Worm (Caenorhabditis elegans) whole organism, mixed stage, embryonic: ENCODE measurements around the gene teg-1.

Experiments used
- M03D4.4 ChIP-seq: sonication (generic microtip); optimal IDR thresholded peaks from 2 replicates; lab custom pipeline; 2017; ENCODE audit warnings: mild to moderate bottlenecking, missing genetic modification characterization, missing compliant biosample characterization
- bed-3 ChIP-seq: fragments of 200-800 bp; sonication (Bioruptor generic); optimal IDR thresholded peaks from 3 replicates; lab custom pipeline; 2018; ENCODE audit warnings: mild to moderate bottlenecking, missing genetic modification characterization, moderate library complexity, missing compliant biosample characterization
- blmp-1 ChIP-seq: fragments of 150-350 bp; optimal IDR thresholded peaks from 2 replicates; lab custom pipeline; 2014; ENCODE audit warnings: missing biosample characterization, missing genetic modification characterization
- ceh-39 ChIP-seq: fragments of 150-350 bp; optimal IDR thresholded peaks from 2 replicates; lab custom pipeline; 2014; ENCODE audit warnings: missing biosample characterization, missing genetic modification characterization
- ceh-43 ChIP-seq: fragments of 200-800 bp; sonication (Bioruptor generic); optimal IDR thresholded peaks from 2 replicates; lab custom pipeline; 2018; ENCODE audit warnings: mild to moderate bottlenecking, missing genetic modification characterization, moderate library complexity, missing compliant biosample characterization
- ceh-83 ChIP-seq: fragments of 200-800 bp; sonication (Bioruptor generic); optimal IDR thresholded peaks from 2 replicates; lab custom pipeline; 2018; ENCODE audit warnings: mild to moderate bottlenecking, missing genetic modification characterization, missing compliant biosample characterization
- ces-1 ChIP-seq: fragments of 150-350 bp; optimal IDR thresholded peaks from 2 replicates; lab custom pipeline; 2014; ENCODE audit warnings: missing biosample characterization, missing genetic modification reagents, missing genetic modification characterization
- cnd-1 ChIP-seq: fragments of 200-800 bp; sonication (Bioruptor generic); optimal IDR thresholded peaks from 2 replicates; lab custom pipeline; 2018; ENCODE audit warnings: mild to moderate bottlenecking, missing genetic modification characterization, missing compliant biosample characterization
- elt-1 ChIP-seq: sonication (generic microtip); optimal IDR thresholded peaks from 2 replicates; lab custom pipeline; 2017; ENCODE audit warnings: missing genetic modification characterization, mild to moderate bottlenecking, missing compliant biosample characterization, antibody characterized with exemption, moderate library complexity, borderline replicate concordance; ENCODE audit not compliant: insufficient read depth
- elt-3 ChIP-seq: fragments of 150-350 bp; optimal IDR thresholded peaks from 2 replicates; lab custom pipeline; 2014; ENCODE audit warnings: missing biosample characterization, missing genetic modification characterization
- ham-2 ChIP-seq: fragments of 200-800 bp; sonication (Bioruptor generic); optimal IDR thresholded peaks from 2 replicates; lab custom pipeline; 2018; ENCODE audit warnings: mild to moderate bottlenecking, missing genetic modification characterization, missing compliant biosample characterization
- hlh-1 ChIP-seq: fragments of 150-350 bp; optimal IDR thresholded peaks from 2 replicates; lab custom pipeline; 2014; ENCODE audit warnings: missing biosample characterization, missing genetic modification reagents, missing genetic modification characterization
- lin-13 ChIP-seq: fragments of 150-350 bp; optimal IDR thresholded peaks from 2 replicates; lab custom pipeline; 2014; ENCODE audit warnings: missing biosample characterization, missing genetic modification characterization
- lsy-2 ChIP-seq: fragments of 150-350 bp; optimal IDR thresholded peaks from 2 replicates; lab custom pipeline; 2014; ENCODE audit warnings: missing biosample characterization, missing genetic modification characterization
- mab-5 ChIP-seq: fragments of 150-350 bp; optimal IDR thresholded peaks from 2 replicates; lab custom pipeline; 2014; ENCODE audit warnings: missing biosample characterization, missing genetic modification characterization
- mep-1 ChIP-seq: fragments of 150-350 bp; optimal IDR thresholded peaks from 2 replicates; lab custom pipeline; 2017; ENCODE audit warnings: missing biosample characterization, missing genetic modification reagents, missing genetic modification characterization, inconsistent platforms
- mls-2 ChIP-seq: sonication (generic microtip); optimal IDR thresholded peaks from 2 replicates; lab custom pipeline; 2016; ENCODE audit warnings: mild to moderate bottlenecking, missing genetic modification characterization, moderate library complexity, missing compliant biosample characterization
- nhr-12 ChIP-seq: fragments of 150-350 bp; optimal IDR thresholded peaks from 2 replicates; lab custom pipeline; 2014; ENCODE audit warnings: missing biosample characterization, missing genetic modification characterization
- nhr-2 ChIP-seq: fragments of 150-350 bp; optimal IDR thresholded peaks from 2 replicates; lab custom pipeline; 2014; ENCODE audit warnings: missing biosample characterization, missing genetic modification characterization
- nhr-237 ChIP-seq: fragments of 150-350 bp; optimal IDR thresholded peaks from 2 replicates; lab custom pipeline; 2014; ENCODE audit warnings: missing biosample characterization, missing genetic modification characterization
- nhr-28 ChIP-seq: fragments of 150-350 bp; optimal IDR thresholded peaks from 2 replicates; lab custom pipeline; 2014; ENCODE audit warnings: missing biosample characterization, missing genetic modification characterization
- nhr-76 ChIP-seq: sonication (generic microtip); optimal IDR thresholded peaks from 2 replicates; lab custom pipeline; 2017; ENCODE audit warnings: missing biosample characterization, missing genetic modification characterization
- sem-2 ChIP-seq: fragments of 200-800 bp; sonication (Bioruptor generic); optimal IDR thresholded peaks from 2 replicates; lab custom pipeline; 2018; ENCODE audit warnings: mild to moderate bottlenecking, missing genetic modification characterization, missing compliant biosample characterization
- snpc-4 ChIP-seq: fragments of 150-350 bp; optimal IDR thresholded peaks from 2 replicates; lab custom pipeline; 2014; ENCODE audit warnings: missing biosample characterization, missing genetic modification characterization
- sptf-1 ChIP-seq: sonication (generic microtip); optimal IDR thresholded peaks from 2 replicates; lab custom pipeline; 2017; ENCODE audit warnings: mild to moderate bottlenecking, missing genetic modification characterization, moderate library complexity, missing compliant biosample characterization
- unc-39 ChIP-seq: fragments of 150-350 bp; optimal IDR thresholded peaks from 2 replicates; lab custom pipeline; 2014; ENCODE audit warnings: missing biosample characterization, missing genetic modification characterization
- zip-8 ChIP-seq: fragments of 150-350 bp; optimal IDR thresholded peaks from 2 replicates; lab custom pipeline; 2014; ENCODE audit warnings: missing biosample characterization, missing genetic modification characterization
- ztf-11 ChIP-seq: fragments of 150-350 bp; optimal IDR thresholded peaks from 2 replicates; lab custom pipeline; 2014; ENCODE audit warnings: missing biosample characterization, missing genetic modification characterization

teg-1 gene

ce11 chrIII:11286069-11286468 is 32.0 kb downstream of the teg-1 start:
- no peak for TF ChIP-seq mep-1
- no peak for TF ChIP-seq bed-3 (GFP tag; lab: Kevin White, UChicago)
- no peak for TF ChIP-seq elt-3
- peak; percentile 4 for TF ChIP-seq mls-2 (tag; lab: Kevin White, UChicago)
- peak; percentile 73 for TF ChIP-seq ces-1 (GFP tag; lab: Kevin White, UChicago)

- no peak for TF ChIP-seq bed-3 (GFP tag; lab: Kevin White, UChicago)
- no peak for TF ChIP-seq ceh-43
- no peak for TF ChIP-seq mab-5 (tag; lab: Kevin White, UChicago)
- no peak for TF ChIP-seq nhr-28 (tag; lab: Kevin White, UChicago)
- TF ChIP-seq mep-1: no peak
- no peak for TF ChIP-seq mls-2 (tag; lab: Kevin White, UChicago)
- TF ChIP-seq nhr-237 (tag; lab: Kevin White, UChicago): no peak
- no peak for TF ChIP-seq ceh-83 (GFP tag; lab: Kevin White, UChicago)
- TF ChIP-seq lsy-2 (tag; lab: Kevin White, UChicago): no peak
- TF ChIP-seq nhr-12 (tag; lab: Kevin White, UChicago): no peak
- no peak for TF ChIP-seq ceh-39 (tag; lab: Kevin White, UChicago)
- no peak for TF ChIP-seq nhr-2
- no peak for TF ChIP-seq M03D4.4
- TF ChIP-seq nhr-76 (tag; lab: Kevin White, UChicago): no peak
- TF ChIP-seq sem-2 (GFP tag; lab: Kevin White, UChicago): no peak
- TF ChIP-seq ztf-11 (tag; lab: Kevin White, UChicago): no peak
- no peak for TF ChIP-seq snpc-4 (tag; lab: Kevin White, UChicago)
- no peak for TF ChIP-seq ham-2 (GFP tag; lab: Kevin White, UChicago)
These were observed 34.4 kb downstream of the teg-1 start for ce11 chrIII:11283648-11284047.

- TF ChIP-seq elt-1 (no peak), cnd-1 (tag; lab: Kevin White, UChicago) (no peak), ceh-43 (no peak), unc-39 (no peak), snpc-4 (tag; lab: Kevin White, UChicago) (no peak), ces-1 (GFP tag; lab: Kevin White, UChicago) (peak; percentile 36), zip-8 (tag; lab: Kevin White, UChicago) (no peak), nhr-28 (tag; lab: Kevin White, UChicago) (no peak)
- TF ChIP-seq, all 35 proteins: peak for 1
These were observed 38.1 kb downstream of the teg-1 start for ce11 chrIII:11279954-11280353.

- TF ChIP-seq lsy-2 (tag; lab: Kevin White, UChicago) (no peak), nhr-2 (no peak), ceh-43 (no peak), hlh-1 (tag; lab: Kevin White, UChicago) (no peak)
These were observed 39.2 kb downstream of the teg-1 start, which contains the start of gene Y47D3A.21 for ce11 chrIII:11278817-11279216. Y47D3A.21 (minus strand) TSS chrIII:11278917.

ce11 chrIII:11274590-11275116 is 43.4 kb downstream of the teg-1 start, which contains the start of gene Y47D3A.20:
Y47D3A.20 (plus strand) TSS chrIII:11275066.
- TF ChIP-seq ces-1 (GFP tag; lab: Kevin White, UChicago) (peak; percentile 41), ceh-43 (no peak)

ce11 chrIII:11270795-11271194 is 47.2 kb downstream of the teg-1 start, which contains the start of gene obr-1:
obr-1 (minus strand) TSS chrIII:11270895.
- TF ChIP-seq zip-8 (tag; lab: Kevin White, UChicago) (no peak), lin-13 (tag; lab: Kevin White, UChicago) (no peak), lsy-2 (tag; lab: Kevin White, UChicago) (no peak), mab-5 (tag; lab: Kevin White, UChicago) (no peak), ces-1 (GFP tag; lab: Kevin White, UChicago) (no peak), blmp-1 (no peak), sptf-1 (tag; lab: Kevin White, UChicago) (no peak), nhr-28 (tag; lab: Kevin White, UChicago) (no peak), cnd-1 (tag; lab: Kevin White, UChicago) (no peak), ceh-83 (GFP tag; lab: Kevin White, UChicago) (no peak), unc-39 (no peak)
